Worm (Caenorhabditis elegans) whole organism, late embryonic: ENCODE data around the gene his-40.

Experiments
- F13H6.1 ChIP-seq: sonication (generic microtip); optimal IDR thresholded peaks from 2 replicates; lab custom pipeline; 2016; ENCODE audit warnings: missing genetic modification characterization, missing compliant biosample characterization
- ceh-6 ChIP-seq: fragments of 200-800 bp; sonication (Bioruptor generic); optimal IDR thresholded peaks from 2 replicates; lab custom pipeline; 2018; ENCODE audit warnings: mild to moderate bottlenecking, missing genetic modification characterization, missing compliant biosample characterization
- hlh-30 ChIP-seq: sonication (generic microtip); optimal IDR thresholded peaks from 2 replicates; lab custom pipeline; 2017; ENCODE audit warnings: antibody characterized with exemption, missing genetic modification characterization, missing compliant biosample characterization; ENCODE audit not compliant: insufficient read depth

DNA sequence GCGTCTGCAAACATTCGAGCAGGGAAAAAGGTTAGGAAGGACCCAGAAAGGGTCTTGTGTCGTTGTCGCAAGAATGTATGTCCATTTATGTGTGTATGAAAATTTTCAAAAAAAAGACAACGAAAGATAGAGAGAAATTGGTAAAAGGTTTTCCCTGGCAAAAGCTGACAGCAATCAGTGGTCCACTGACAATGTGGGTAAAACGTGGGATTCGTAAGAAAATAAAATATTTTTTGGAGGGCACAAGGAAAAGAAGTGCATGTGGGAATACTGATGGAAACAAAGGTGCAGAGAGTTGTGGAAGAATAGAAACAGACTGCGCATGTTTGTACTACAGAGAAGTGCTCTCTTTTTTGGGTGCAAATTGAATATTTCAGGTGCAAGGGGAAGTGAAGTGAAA, 26.8 kb upstream of the his-40 start:
- no peak for TF ChIP-seq F13H6.1 (tag; lab: Kevin White, UChicago)
- TF ChIP-seq hlh-30 (tag; lab: Kevin White, UChicago), result no peak
- no peak for TF ChIP-seq ceh-6 (GFP tag; lab: Kevin White, UChicago)
